Fruit fly (Drosophila melanogaster) whole organism, embryonic: Measurements from ENCODE around the gene CG10286.

Source experiments
- Atf3 ChIP-seq: fragments of 200-800 bp; sonication (Bioruptor generic); optimal IDR thresholded peaks from 3 replicates; lab custom pipeline; 2016; ENCODE audit warnings: missing biosample characterization, missing genetic modification characterization
- Bgb ChIP-seq: fragments of 200-800 bp; sonication (Bioruptor generic); IDR thresholded peaks from 2 replicates; pipeline ENCODE4 v1.3.6; 2022; ENCODE audit warnings: missing biosample characterization, missing genetic modification characterization; ENCODE audit not compliant: partially characterized antibody
- CG10274 ChIP-seq: fragments of 200-800 bp; sonication (Bioruptor generic); optimal IDR thresholded peaks from 3 replicates; lab custom pipeline; 2017; ENCODE audit warnings: missing biosample characterization, mild to moderate bottlenecking, missing genetic modification characterization
- CG10321 ChIP-seq: fragments of 200-800 bp; sonication (Bioruptor generic); IDR thresholded peaks from 2 replicates; pipeline ENCODE4 v1.3.6; 2022; ENCODE audit warnings: missing biosample characterization, missing genetic modification characterization
- CG10565 ChIP-seq: fragments of 200-800 bp; sonication (Bioruptor generic); optimal IDR thresholded peaks from 3 replicates; lab custom pipeline; 2016; ENCODE audit warnings: missing biosample characterization, mild to moderate bottlenecking, missing genetic modification characterization
- CG11247 ChIP-seq: fragments of 200-800 bp; sonication (Bioruptor generic); IDR thresholded peaks from 2 replicates; pipeline ENCODE4 v1.3.6; 2022; ENCODE audit warnings: missing biosample characterization, missing genetic modification characterization
- CG11456 ChIP-seq: fragments of 200-800 bp; sonication (Bioruptor generic); IDR thresholded peaks from 3 replicates; pipeline ENCODE4 v1.3.6; 2022; ENCODE audit warnings: missing biosample characterization, missing genetic modification characterization
- CG12104 ChIP-seq: fragments of 200-800 bp; sonication (Bioruptor generic); optimal IDR thresholded peaks from 3 replicates; lab custom pipeline; 2016; ENCODE audit warnings: missing biosample characterization, missing genetic modification characterization
- CG14014 ChIP-seq: fragments of 200-800 bp; sonication (Bioruptor generic); IDR thresholded peaks from 2 replicates; pipeline ENCODE4 v1.3.6; 2022; ENCODE audit warnings: missing biosample characterization, missing genetic modification characterization
- CG14710 ChIP-seq: fragments of 200-800 bp; sonication (Bioruptor generic); optimal IDR thresholded peaks from 3 replicates; lab custom pipeline; 2019; ENCODE audit warnings: missing biosample characterization, mild to moderate bottlenecking, missing genetic modification characterization, moderate library complexity
- CG14860 ChIP-seq: fragments of 200-800 bp; sonication (Bioruptor generic); IDR thresholded peaks from 3 replicates; pipeline ENCODE4 v1.3.6; 2022; ENCODE audit warnings: missing biosample characterization, missing genetic modification characterization; ENCODE audit not compliant: partially characterized antibody
- CG1603 ChIP-seq: fragments of 200-800 bp; sonication (Bioruptor generic); optimal IDR thresholded peaks from 2 replicates; lab custom pipeline; 2019; ENCODE audit warnings: missing biosample characterization, mild to moderate bottlenecking, missing genetic modification characterization, moderate library complexity
- CG16815 ChIP-seq: fragments of 200-800 bp; sonication (Bioruptor generic); optimal IDR thresholded peaks from 3 replicates; lab custom pipeline; 2017; ENCODE audit warnings: missing biosample characterization, mild to moderate bottlenecking, missing genetic modification characterization
- CG17612 ChIP-seq: fragments of 200-800 bp; sonication (Bioruptor generic); IDR thresholded peaks from 2 replicates; pipeline ENCODE4 v1.3.6; 2022; ENCODE audit warnings: missing biosample characterization, missing genetic modification characterization
- CG17802 ChIP-seq: fragments of 200-800 bp; sonication (Bioruptor generic); optimal IDR thresholded peaks from 2 replicates; lab custom pipeline; 2018; ENCODE audit warnings: missing biosample characterization, mild to moderate bottlenecking, missing genetic modification characterization, moderate library complexity
- CG34422 ChIP-seq: fragments of 200-800 bp; sonication (Bioruptor generic); IDR thresholded peaks from 3 replicates; pipeline ENCODE4 v1.3.6; 2022; ENCODE audit warnings: missing biosample characterization, missing genetic modification characterization
- CG4282 ChIP-seq: fragments of 200-800 bp; sonication (Bioruptor generic); optimal IDR thresholded peaks from 2 replicates; lab custom pipeline; 2016; ENCODE audit warnings: missing biosample characterization, missing genetic modification characterization
- CG6689 ChIP-seq: fragments of 200-800 bp; sonication (Bioruptor generic); IDR thresholded peaks from 2 replicates; pipeline ENCODE4 v1.3.6; 2022; ENCODE audit warnings: missing biosample characterization, missing genetic modification characterization
- CG7928 ChIP-seq: fragments of 200-800 bp; sonication (Bioruptor generic); optimal IDR thresholded peaks from 2 replicates; lab custom pipeline; 2017; ENCODE audit warnings: missing biosample characterization, mild to moderate bottlenecking, missing genetic modification characterization
- CG8359 ChIP-seq: fragments of 200-800 bp; sonication (Bioruptor generic); optimal IDR thresholded peaks from 2 replicates; lab custom pipeline; 2017; ENCODE audit warnings: missing biosample characterization, mild to moderate bottlenecking, missing genetic modification characterization, borderline replicate concordance
- Dll ChIP-seq: fragments of 200-800 bp; sonication (Bioruptor generic); IDR thresholded peaks from 4 replicates; pipeline ENCODE4 v1.3.6; 2022; ENCODE audit warnings: missing biosample characterization, missing genetic modification characterization; ENCODE audit not compliant: partially characterized antibody
- Hr78 ChIP-seq, 2 experiments: fragments of 200-800 bp in 1 of 2; fragments of >200 bp in 1 of 2; sonication (Bioruptor generic) in 1 of 2; optimal IDR thresholded peaks; 2 replicates each; lab custom pipeline; 2017 to 2019; ENCODE audit warnings: missing biosample characterization in 2 of 2, missing genetic modification characterization in 2 of 2, mild to moderate bottlenecking in 1 of 2, moderate library complexity in 1 of 2
- Lhr ChIP-seq: fragments of 200-800 bp; sonication (Bioruptor generic); optimal IDR thresholded peaks from 3 replicates; lab custom pipeline; 2017; ENCODE audit warnings: mild to moderate bottlenecking, missing biosample characterization, missing genetic modification reagents, missing genetic modification characterization
- Oaz ChIP-seq: fragments of 200-800 bp; sonication (Bioruptor generic); IDR thresholded peaks from 2 replicates; pipeline ENCODE4 v1.3.6; 2022; ENCODE audit warnings: missing biosample characterization, missing genetic modification characterization
- Trl ChIP-seq, 3 experiments: fragments of >200 bp in 2 of 3; fragments of 200-800 bp in 1 of 3; sonication (Bioruptor generic) in 1 of 3; optimal IDR thresholded peaks; 2 replicates in 1 of 3; 3 replicates in 2 of 3; lab custom pipeline; 2016 to 2017; ENCODE audit warnings: missing biosample characterization in 1 of 3, missing genetic modification characterization in 1 of 3
- ab ChIP-seq: fragments of 200-800 bp; sonication (Bioruptor generic); optimal IDR thresholded peaks from 2 replicates; lab custom pipeline; 2016; ENCODE audit warnings: missing biosample characterization, missing genetic modification characterization
- ac ChIP-seq: fragments of 200-800 bp; sonication (Bioruptor generic); optimal IDR thresholded peaks from 3 replicates; lab custom pipeline; 2017; ENCODE audit warnings: missing biosample characterization, mild to moderate bottlenecking, missing genetic modification characterization
- ara ChIP-seq: fragments of 200-800 bp; sonication (Bioruptor generic); IDR thresholded peaks from 2 replicates; pipeline ENCODE4 v1.3.6; 2022; ENCODE audit warnings: missing biosample characterization, missing genetic modification characterization
- cad ChIP-seq: fragments of >200 bp; optimal IDR thresholded peaks from 2 replicates; lab custom pipeline; 2017; ENCODE audit warnings: missing biosample characterization, missing genetic modification characterization
- cwo ChIP-seq: fragments of 200-800 bp; sonication (Bioruptor generic); optimal IDR thresholded peaks from 3 replicates; lab custom pipeline; 2017; ENCODE audit warnings: missing biosample characterization, missing genetic modification characterization, mild to moderate bottlenecking, moderate library complexity, missing genetic modification reagents
- dm ChIP-seq: fragments of 200-800 bp; sonication (Bioruptor generic); optimal IDR thresholded peaks from 3 replicates; lab custom pipeline; 2016; ENCODE audit warnings: missing biosample characterization, missing genetic modification characterization
- fd64A ChIP-seq: fragments of 200-800 bp; sonication (Bioruptor generic); optimal IDR thresholded peaks from 3 replicates; lab custom pipeline; 2018; ENCODE audit warnings: missing biosample characterization, mild to moderate bottlenecking, missing genetic modification characterization
- fd96Cb ChIP-seq: fragments of 200-800 bp; sonication (Bioruptor generic); optimal IDR thresholded peaks from 2 replicates; lab custom pipeline; 2018; ENCODE audit warnings: missing biosample characterization, mild to moderate bottlenecking, missing genetic modification characterization, moderate library complexity
- fu2 ChIP-seq: fragments of 200-800 bp; sonication (Bioruptor generic); optimal IDR thresholded peaks from 2 replicates; lab custom pipeline; 2016; ENCODE audit warnings: missing biosample characterization, missing genetic modification characterization
- grau ChIP-seq: fragments of 200-800 bp; optimal IDR thresholded peaks from 3 replicates; lab custom pipeline; 2019; ENCODE audit warnings: missing biosample characterization, mild to moderate bottlenecking, missing genetic modification characterization, moderate library complexity
- hkb ChIP-seq, 2 experiments: fragments of 200-800 bp in 1 of 2; fragments of >200 bp in 1 of 2; sonication (Bioruptor generic) in 1 of 2; IDR thresholded peaks in 1 of 2; optimal IDR thresholded peaks in 1 of 2; 2 replicates each; pipeline versions ENCODE4 v1.3.6 to Lab custom; 2017 to 2022; ENCODE audit warnings: missing biosample characterization in 1 of 2, missing genetic modification characterization in 1 of 2
- ind ChIP-seq: fragments of 200-800 bp; sonication (Bioruptor generic); optimal IDR thresholded peaks from 3 replicates; lab custom pipeline; 2016; ENCODE audit warnings: missing biosample characterization, missing genetic modification characterization
- inv ChIP-seq: fragments of 200-800 bp; sonication (Bioruptor generic); IDR thresholded peaks from 2 replicates; pipeline ENCODE4 v1.3.6; 2022; ENCODE audit warnings: missing biosample characterization, missing genetic modification characterization; ENCODE audit not compliant: partially characterized antibody
- knrl ChIP-seq: fragments of 200-800 bp; sonication (Bioruptor generic); IDR thresholded peaks from 3 replicates; pipeline ENCODE4 v1.3.6; 2022; ENCODE audit warnings: missing biosample characterization, missing genetic modification characterization; ENCODE audit not compliant: partially characterized antibody
- luna ChIP-seq: fragments of 200-800 bp; sonication (Bioruptor generic); optimal IDR thresholded peaks from 2 replicates; lab custom pipeline; 2016; ENCODE audit warnings: missing biosample characterization, missing genetic modification characterization
- nau ChIP-seq: fragments of 200-800 bp; sonication (Bioruptor generic); optimal IDR thresholded peaks from 3 replicates; lab custom pipeline; 2017; ENCODE audit warnings: missing biosample characterization, mild to moderate bottlenecking, missing genetic modification characterization, missing genetic modification reagents
- nerfin-1 ChIP-seq: fragments of 200-800 bp; sonication (Bioruptor generic); optimal IDR thresholded peaks from 3 replicates; lab custom pipeline; 2019; ENCODE audit warnings: missing biosample characterization, mild to moderate bottlenecking, missing genetic modification characterization, moderate library complexity
- onecut ChIP-seq: fragments of 200-800 bp; sonication (Bioruptor generic); IDR thresholded peaks from 2 replicates; pipeline ENCODE4 v1.3.6; 2022; ENCODE audit warnings: missing biosample characterization, missing genetic modification characterization
- pfk ChIP-seq: fragments of 200-800 bp; sonication (Bioruptor generic); optimal IDR thresholded peaks from 2 replicates; lab custom pipeline; 2018; ENCODE audit warnings: missing biosample characterization, mild to moderate bottlenecking, missing genetic modification characterization, moderate library complexity
- pros ChIP-seq: fragments of 200-800 bp; sonication (Bioruptor generic); optimal IDR thresholded peaks from 3 replicates; lab custom pipeline; 2019; ENCODE audit warnings: missing biosample characterization, mild to moderate bottlenecking, missing genetic modification characterization, moderate library complexity
- repo ChIP-seq: fragments of 200-800 bp; sonication (Bioruptor generic); optimal IDR thresholded peaks from 2 replicates; lab custom pipeline; 2016; ENCODE audit warnings: missing biosample characterization, missing genetic modification characterization
- sim ChIP-seq: fragments of 200-800 bp; sonication (Bioruptor generic); IDR thresholded peaks from 2 replicates; pipeline ENCODE4 v1.3.6; 2022; ENCODE audit warnings: missing biosample characterization, missing genetic modification characterization
- tap ChIP-seq: fragments of 200-800 bp; optimal IDR thresholded peaks from 3 replicates; lab custom pipeline; 2019; ENCODE audit warnings: missing biosample characterization, mild to moderate bottlenecking, missing genetic modification characterization, moderate library complexity
- tup ChIP-seq: fragments of 200-800 bp; sonication (Bioruptor generic); optimal IDR thresholded peaks from 2 replicates; lab custom pipeline; 2016; ENCODE audit warnings: missing biosample characterization, mild to moderate bottlenecking, missing genetic modification characterization, moderate library complexity
- unpg ChIP-seq: fragments of 200-800 bp; sonication (Bioruptor generic); optimal IDR thresholded peaks from 3 replicates; lab custom pipeline; 2018; ENCODE audit warnings: missing biosample characterization, mild to moderate bottlenecking, missing genetic modification characterization, moderate library complexity

CG10286 gene

DNA sequence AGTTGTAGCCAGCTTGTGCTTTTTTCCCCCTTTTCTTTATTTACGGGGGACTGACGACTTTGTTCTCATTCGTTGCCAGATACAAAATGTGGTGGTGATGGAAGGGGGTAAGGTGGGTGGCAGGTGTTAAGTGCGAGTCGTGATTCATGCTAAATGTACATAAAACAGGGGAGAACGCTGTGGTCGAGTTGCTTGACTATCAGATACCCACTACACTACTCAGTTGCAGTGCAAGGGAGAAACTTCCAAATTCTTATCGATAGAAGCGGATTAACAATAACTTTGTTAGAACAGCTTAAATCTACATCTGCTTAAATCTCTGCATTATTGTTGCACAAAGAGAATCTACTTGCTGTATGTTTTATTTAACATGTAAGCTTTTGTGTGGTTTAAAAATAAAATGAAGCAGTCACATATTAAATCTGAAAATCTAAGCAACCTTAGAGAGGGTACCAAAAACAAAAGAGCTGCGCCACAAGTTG lies 28.9 kb downstream of the CG10286 start (continued):
- TF ChIP-seq cad = no peak
- TF ChIP-seq repo (GFP tag; lab: Kevin White, UChicago) = no peak
- no peak for TF ChIP-seq CG6689 (GFP tag; lab: Robert Waterston, UW)
- TF ChIP-seq CG17802 (tag; lab: Kevin White, UChicago) = no peak
- no peak for TF ChIP-seq ara (GFP tag; lab: Robert Waterston, UW)
- TF ChIP-seq CG4282 (GFP tag; lab: Kevin White, UChicago) = no peak
- no peak for TF ChIP-seq CG7928 (GFP tag; lab: Kevin White, UChicago)
- no peak for TF ChIP-seq tup (GFP tag; lab: Kevin White, UChicago)
- no peak for TF ChIP-seq fd64A
- TF ChIP-seq Oaz (GFP tag; lab: Robert Waterston, UW) = no peak
- TF ChIP-seq CG14860 (GFP tag; lab: Robert Waterston, UW) = peak; percentile 54
- TF ChIP-seq CG8359 (GFP tag; lab: Kevin White, UChicago) = no peak
- no peak for TF ChIP-seq nau (GFP tag; lab: Kevin White, UChicago)
- no peak for TF ChIP-seq unpg (GFP tag; lab: Kevin White, UChicago)
- TF ChIP-seq CG17612 (GFP tag; lab: Robert Waterston, UW) = no peak
- TF ChIP-seq dm = no peak
- no peak for TF ChIP-seq Atf3 (GFP tag; lab: Kevin White, UChicago)
- no peak for TF ChIP-seq fu2 (GFP tag; lab: Kevin White, UChicago)
- no peak for TF ChIP-seq pros (GFP tag; lab: Kevin White, UChicago)
- TF ChIP-seq hkb (optimal IDR thresholded peaks at IDR 0.05; lab: Kevin White, UChicago) = no peak
- TF ChIP-seq hkb (GFP tag; IDR thresholded peaks at IDR 0.05; lab: Robert Waterston, UW) = no peak
- no peak for TF ChIP-seq CG34422 (GFP tag; lab: Robert Waterston, UW)
- TF ChIP-seq Trl (optimal IDR thresholded peaks at IDR 0.05; lab: Kevin White, UChicago) = no peak
- no peak for TF ChIP-seq Trl (GFP tag; optimal IDR thresholded peaks at IDR 0.05; lab: Kevin White, UChicago)
- no peak for TF ChIP-seq CG1603 (tag; lab: Kevin White, UChicago)
- no peak for TF ChIP-seq Dll
- TF ChIP-seq CG11456 (GFP tag; lab: Robert Waterston, UW) = no peak
- TF ChIP-seq ind (GFP tag; lab: Kevin White, UChicago) = peak; percentile 15
- TF ChIP-seq cwo (GFP tag; lab: Kevin White, UChicago) = peak; percentile 9
- peak; percentile 60 for TF ChIP-seq Bgb (GFP tag; lab: Robert Waterston, UW)
- TF ChIP-seq tap (tag; lab: Kevin White, UChicago) = peak; percentile 12
- TF ChIP-seq knrl (GFP tag; lab: Robert Waterston, UW) = no peak
- no peak for TF ChIP-seq inv
- no peak for TF ChIP-seq Hr78 (GFP tag; optimal IDR thresholded peaks at IDR 0.05; lab: Kevin White, UChicago)
- TF ChIP-seq pfk (GFP tag; lab: Kevin White, UChicago) = no peak
- no peak for TF ChIP-seq CG16815 (GFP tag; lab: Kevin White, UChicago)
- TF ChIP-seq onecut (GFP tag; lab: Robert Waterston, UW) = no peak
- TF ChIP-seq sim (GFP tag; lab: Robert Waterston, UW) = no peak
- TF ChIP-seq ac = no peak
- TF ChIP-seq CG14014 (GFP tag; lab: Robert Waterston, UW) = no peak
- TF ChIP-seq CG10565 (GFP tag; lab: Kevin White, UChicago) = no peak
- TF ChIP-seq CG10321 (GFP tag; lab: Robert Waterston, UW) = no peak
- peak; percentile 53 for TF ChIP-seq grau
- peak; percentile 23 for TF ChIP-seq CG10274 (GFP tag; lab: Kevin White, UChicago)
- TF ChIP-seq ab = no peak
- TF ChIP-seq fd96Cb (tag; lab: Kevin White, UChicago) = peak; percentile 8
- TF ChIP-seq nerfin-1 = no peak
- TF ChIP-seq CG11247 = no peak
- TF ChIP-seq luna (GFP tag; lab: Kevin White, UChicago) = no peak
- no peak for TF ChIP-seq CG12104
- TF ChIP-seq CG14710 (tag; lab: Kevin White, UChicago) = no peak
- TF ChIP-seq Lhr (GFP tag; lab: Kevin White, UChicago) = no peak
